Fruit fly (Drosophila melanogaster) whole organism, prepupa: ENCODE measurements around the gene CG15202.

Experiments used
- CG3919 ChIP-seq: fragments of 200-800 bp; sonication (Bioruptor generic); optimal IDR thresholded peaks from 3 replicates; lab custom pipeline; 2016; ENCODE audit warnings: missing biosample characterization, missing genetic modification characterization
- CG6808 ChIP-seq: fragments of 200-800 bp; sonication (Bioruptor generic); optimal IDR thresholded peaks from 3 replicates; lab custom pipeline; 2017; ENCODE audit warnings: missing biosample characterization, missing genetic modification characterization, mild to moderate bottlenecking, moderate library complexity, missing genetic modification reagents
- CG8119 ChIP-seq: fragments of 200-800 bp; sonication (Bioruptor generic); IDR thresholded peaks from 3 replicates; pipeline ENCODE4 v1.3.6; 2022; ENCODE audit warnings: missing biosample characterization, missing genetic modification characterization
- Eip78C ChIP-seq: fragments of 200-800 bp; sonication (Bioruptor generic); peaks from one replicate; lab custom pipeline; 2016; ENCODE audit warnings: missing biosample characterization, missing genetic modification characterization
- Ets96B ChIP-seq: fragments of 200-800 bp; optimal IDR thresholded peaks from 2 replicates; lab custom pipeline; 2019; ENCODE audit warnings: missing biosample characterization, mild to moderate bottlenecking, missing genetic modification characterization, moderate library complexity
- Gug ChIP-seq: fragments of 200-800 bp; sonication (Bioruptor generic); IDR thresholded peaks from 2 replicates; pipeline ENCODE4 v1.3.6; 2022; ENCODE audit warnings: missing biosample characterization, missing genetic modification characterization
- Hr39 ChIP-seq: fragments of 200-800 bp; sonication (Bioruptor generic); optimal IDR thresholded peaks from 2 replicates; lab custom pipeline; 2016; ENCODE audit warnings: missing biosample characterization, missing genetic modification characterization
- Lpt ChIP-seq: fragments of 200-800 bp; sonication (Bioruptor generic); optimal IDR thresholded peaks from 3 replicates; lab custom pipeline; 2016; ENCODE audit warnings: missing biosample characterization, missing genetic modification characterization
- Sox102F ChIP-seq: fragments of 200-800 bp; sonication (Bioruptor generic); optimal IDR thresholded peaks from 2 replicates; lab custom pipeline; 2016; ENCODE audit warnings: missing biosample characterization, mild to moderate bottlenecking, missing genetic modification characterization
- spab ChIP-seq: fragments of 200-800 bp; sonication (Bioruptor generic); optimal IDR thresholded peaks from 2 replicates; lab custom pipeline; 2017; ENCODE audit warnings: missing biosample characterization, mild to moderate bottlenecking, missing genetic modification characterization, missing genetic modification reagents

dm6 chrX:11146598-11147176, 4.3 kb downstream of the CG15202 start:
- no peak for TF ChIP-seq spab
- peak; percentile 37 for TF ChIP-seq CG3919
- no peak for TF ChIP-seq Lpt (GFP tag; lab: Kevin White, UChicago)
- peak; percentile 33; the same call in 1 of the 3 replicates for TF ChIP-seq CG8119 (GFP tag; lab: Robert Waterston, UW)
- peak; percentile 38 for TF ChIP-seq Ets96B (tag; lab: Kevin White, UChicago)
- TF ChIP-seq Eip78C (GFP tag; lab: Kevin White, UChicago) = peak; percentile 62
- no peak for TF ChIP-seq CG6808 (GFP tag; lab: Kevin White, UChicago)
- TF ChIP-seq Sox102F (GFP tag; lab: Kevin White, UChicago) = peak; percentile 20
- 0 out of 2 replicates have a peak, but pooled peaks have one; percentile 9 for TF ChIP-seq Gug
- peak; percentile 20 for TF ChIP-seq Hr39 (GFP tag; lab: Kevin White, UChicago)
